Fruit fly (Drosophila melanogaster): ENCODE measurements around the gene noc.
A peak's percentile ranks its signal among the peaks of the same experiment; 100 is the strongest.

The noc gene

dm6 chr2L:14515222-14516044 lies 24.8 kb downstream of the noc start (continued):
- peak; percentile 18; the same call in 1 of the 3 replicates for TF ChIP-seq H15 (GFP tag; IDR thresholded peaks at IDR 0.05)
- TF ChIP-seq CG2678 (tag; optimal IDR thresholded peaks at IDR 0.05): peak; percentile 80
- peak; percentile 71 for TF ChIP-seq Blimp-1 (GFP tag; optimal IDR thresholded peaks at IDR 0.05)
- no peak for TF ChIP-seq mam (GFP tag; optimal IDR thresholded peaks at IDR 0.05)
- peak; percentile 17 for TF ChIP-seq CG15514 (GFP tag; optimal IDR thresholded peaks at IDR 0.05)
- no peak for TF ChIP-seq Hey (tag; optimal IDR thresholded peaks at IDR 0.05)
- TF ChIP-seq HLH54F (GFP tag; optimal IDR thresholded peaks at IDR 0.05): no peak
- TF ChIP-seq CG6813 (GFP tag; optimal IDR thresholded peaks at IDR 0.05): peak; percentile 34
- no peak for TF ChIP-seq Dip3 (GFP tag; optimal IDR thresholded peaks at IDR 0.05)
- no peak for TF ChIP-seq Jarid2 (GFP tag; optimal IDR thresholded peaks at IDR 0.05)
- peak; percentile 61 for TF ChIP-seq sd (tag; optimal IDR thresholded peaks at IDR 0.05)
- TF ChIP-seq trem (tag; optimal IDR thresholded peaks at IDR 0.05): peak; percentile 54
- peak; percentile 40 for TF ChIP-seq run (tag; optimal IDR thresholded peaks at IDR 0.05)
- TF ChIP-seq hbn (GFP tag; IDR thresholded peaks at IDR 0.05; ENCODE audit: partially characterized antibody): no peak
- TF ChIP-seq Eip74EF (GFP tag; optimal IDR thresholded peaks at IDR 0.05): peak in 1 of 2 experiments; percentile 46
- no peak for TF ChIP-seq CG6683 (GFP tag; optimal IDR thresholded peaks at IDR 0.05)
- TF ChIP-seq yki (optimal IDR thresholded peaks at IDR 0.05): no peak
- no peak for TF ChIP-seq Hr39 (optimal IDR thresholded peaks at IDR 0.05)
- TF ChIP-seq CG12744 (GFP tag; optimal IDR thresholded peaks at IDR 0.05): no peak
- TF ChIP-seq CG15073 (GFP tag; optimal IDR thresholded peaks at IDR 0.05): no peak
- TF ChIP-seq CG18476 (GFP tag; optimal IDR thresholded peaks at IDR 0.05): no peak
- TF ChIP-seq CG17612 (GFP tag; IDR thresholded peaks at IDR 0.05): no peak; the same call in 1 of the 2 replicates
- TF ChIP-seq ind (GFP tag; optimal IDR thresholded peaks at IDR 0.05): peak; percentile 64
- TF ChIP-seq CG12299 (tag; optimal IDR thresholded peaks at IDR 0.05): no peak
- TF ChIP-seq nerfin-2 (GFP tag; IDR thresholded peaks at IDR 0.05; ENCODE audit: partially characterized antibody): no peak
- no peak for TF ChIP-seq CG31224 (GFP tag; IDR thresholded peaks at IDR 0.05)
- no peak for TF ChIP-seq Sin3A (optimal IDR thresholded peaks at IDR 0.05)
- TF ChIP-seq pnt (GFP tag; optimal IDR thresholded peaks at IDR 0.05): no peak
- peak; percentile 30 for TF ChIP-seq Hr3 (GFP tag; optimal IDR thresholded peaks at IDR 0.05)
- TF ChIP-seq CG9609 (GFP tag; optimal IDR thresholded peaks at IDR 0.05): no peak
- TF ChIP-seq toy (GFP tag; IDR thresholded peaks at IDR 0.05): no peak
- TF ChIP-seq Six4 (GFP tag; optimal IDR thresholded peaks at IDR 0.05): peak; percentile 50
- TF ChIP-seq lbe (GFP tag; optimal IDR thresholded peaks at IDR 0.05): no peak
- TF ChIP-seq Side (GFP tag; optimal IDR thresholded peaks at IDR 0.05): no peak
- peak; percentile 52; the same call in 1 of the 2 replicates for TF ChIP-seq onecut (GFP tag; IDR thresholded peaks at IDR 0.05)
- TF ChIP-seq amos (GFP tag; IDR thresholded peaks at IDR 0.05; ENCODE audit: partially characterized antibody): no peak
- no peak for TF ChIP-seq gce (GFP tag; IDR thresholded peaks at IDR 0.05)
- TF ChIP-seq CG3407 (GFP tag; optimal IDR thresholded peaks at IDR 0.05): peak; percentile 49
- TF ChIP-seq nmo (GFP tag; optimal IDR thresholded peaks at IDR 0.05): peak; percentile 84
- TF ChIP-seq CG1603 (tag; optimal IDR thresholded peaks at IDR 0.05): peak; percentile 26
- TF ChIP-seq Adf1 (GFP tag; IDR thresholded peaks at IDR 0.05): 0 out of 2 replicates have a peak, but pooled peaks have one; percentile 17
- TF ChIP-seq Sry-β (GFP tag; optimal IDR thresholded peaks at IDR 0.05): no peak
- TF ChIP-seq bowl (GFP tag; IDR thresholded peaks at IDR 0.05): no peak
- TF ChIP-seq Ravus (GFP tag; IDR thresholded peaks at IDR 0.05): no peak; the same call in 1 of the 2 replicates
- TF ChIP-seq fd102C (GFP tag; optimal IDR thresholded peaks at IDR 0.05): no peak
- TF ChIP-seq CG16815 (GFP tag; optimal IDR thresholded peaks at IDR 0.05): peak; percentile 37
- no peak for TF ChIP-seq Camta (GFP tag; optimal IDR thresholded peaks at IDR 0.05)
- no peak for TF ChIP-seq Kr (GFP tag; optimal IDR thresholded peaks at IDR 0.05)
- no peak for TF ChIP-seq maf-S (GFP tag; optimal IDR thresholded peaks at IDR 0.05)
- TF ChIP-seq dmrt99B (tag; optimal IDR thresholded peaks at IDR 0.05): peak; percentile 88

All from whole organism, embryonic.